Worm (Caenorhabditis elegans) whole organism, L4 larva: Measurements from ENCODE around the gene C06H5.12.
A peak's percentile ranks its signal among the peaks of the same experiment; 100 is the strongest.

Experiments
- F37D6.2 ChIP-seq: sonication (generic microtip); optimal IDR thresholded peaks from 2 replicates; lab custom pipeline; 2016; ENCODE audit warnings: mild to moderate bottlenecking, missing genetic modification characterization, missing compliant biosample characterization
- F44E2.7 ChIP-seq: fragments of 200-800 bp; sonication (Bioruptor generic); IDR thresholded peaks from 2 replicates; pipeline ENCODE4 v2.1.2; 2022; ENCODE audit warnings: missing genetic modification characterization, missing compliant biosample characterization
- T26A8.4 ChIP-seq: fragments of 200-800 bp; sonication (Bioruptor generic); IDR thresholded peaks from 2 replicates; pipeline ENCODE4 v1.3.6; 2022; ENCODE audit warnings: missing genetic modification characterization, missing compliant biosample characterization
- Y105C5A.15 ChIP-seq: fragments of 200-800 bp; sonication (Bioruptor generic); IDR thresholded peaks from 2 replicates; pipeline ENCODE4 v1.3.6; 2022; ENCODE audit warnings: missing genetic modification characterization, missing compliant biosample characterization
- Y75B8A.6 ChIP-seq: fragments of 200-800 bp; sonication (Bioruptor generic); IDR thresholded peaks from 2 replicates; pipeline ENCODE4 v1.3.6; 2022; ENCODE audit warnings: missing genetic modification reagents, missing genetic modification characterization, missing compliant biosample characterization
- ZK337.2 ChIP-seq: fragments of 200-800 bp; sonication (Bioruptor generic); IDR thresholded peaks from 2 replicates; pipeline ENCODE4 v1.3.6; 2022; ENCODE audit warnings: missing genetic modification reagents, missing genetic modification characterization, missing compliant biosample characterization
- aha-1 ChIP-seq: fragments of 150-350 bp; peaks from one replicate; lab custom pipeline; 2014; ENCODE audit warnings: missing biosample characterization, missing genetic modification characterization
- aly-2 ChIP-seq: sonication (generic microtip); optimal IDR thresholded peaks from 2 replicates; lab custom pipeline; 2018; ENCODE audit warnings: missing biosample characterization, missing genetic modification characterization
- arid-1 ChIP-seq: fragments of 200-800 bp; sonication (Bioruptor generic); conservative IDR thresholded peaks from 2 replicates; pipeline ENCODE4 v1.3.6; 2022; ENCODE audit warnings: missing genetic modification reagents, missing genetic modification characterization, missing compliant biosample characterization
- ceh-20 ChIP-seq: fragments of 200-800 bp; sonication (Bioruptor generic); IDR thresholded peaks from 2 replicates; pipeline ENCODE4 v1.3.6; 2022; ENCODE audit warnings: missing genetic modification reagents, missing genetic modification characterization, missing compliant biosample characterization
- ceh-44 ChIP-seq: fragments of 200-800 bp; sonication (Bioruptor generic); IDR thresholded peaks from 2 replicates; pipeline ENCODE4 v1.3.6; 2022; ENCODE audit warnings: missing genetic modification reagents, missing genetic modification characterization, missing compliant biosample characterization
- ceh-62 ChIP-seq: sonication (generic microtip); optimal IDR thresholded peaks from 2 replicates; lab custom pipeline; 2017; ENCODE audit warnings: missing biosample characterization, missing genetic modification characterization
- ces-1 ChIP-seq: fragments of 150-350 bp; sonication (generic microtip); optimal IDR thresholded peaks from 4 replicates; lab custom pipeline; 2014; ENCODE audit warnings: missing biosample characterization, missing genetic modification reagents, missing genetic modification characterization
- cey-2 ChIP-seq: sonication (generic microtip); optimal IDR thresholded peaks from 3 replicates; lab custom pipeline; 2017; ENCODE audit warnings: missing genetic modification characterization, mild to moderate bottlenecking, missing compliant biosample characterization, antibody characterized with exemption, borderline replicate concordance; ENCODE audit not compliant: insufficient read depth
- ctbp-1 ChIP-seq: fragments of 200-800 bp; sonication (Bioruptor generic); IDR thresholded peaks from 2 replicates; pipeline ENCODE4 v1.3.6; 2022; ENCODE audit warnings: missing genetic modification reagents, missing genetic modification characterization, missing compliant biosample characterization
- dmd-6 ChIP-seq: fragments of 200-800 bp; sonication (Bioruptor generic); IDR thresholded peaks from 2 replicates; pipeline ENCODE4 v1.3.6; 2022; ENCODE audit warnings: missing genetic modification reagents, missing genetic modification characterization, missing compliant biosample characterization
- dmd-9 ChIP-seq: fragments of 200-800 bp; sonication (Bioruptor generic); IDR thresholded peaks from 2 replicates; pipeline ENCODE4 v1.3.6; 2022; ENCODE audit warnings: missing genetic modification reagents, missing genetic modification characterization, missing compliant biosample characterization
- dpl-1 ChIP-seq: fragments of 150-350 bp; optimal IDR thresholded peaks from 2 replicates; lab custom pipeline; 2014; ENCODE audit warnings: missing biosample characterization, missing genetic modification reagents, missing genetic modification characterization
- dve-1 ChIP-seq: sonication (generic microtip); optimal IDR thresholded peaks from 2 replicates; lab custom pipeline; 2017; ENCODE audit warnings: antibody characterized with exemption, mild to moderate bottlenecking, missing genetic modification characterization, missing compliant biosample characterization; ENCODE audit not compliant: insufficient read depth
- fkh-10 ChIP-seq: fragments of 150-350 bp; optimal IDR thresholded peaks from 2 replicates; lab custom pipeline; 2014; ENCODE audit warnings: missing biosample characterization, missing genetic modification reagents, missing genetic modification characterization
- fos-1 ChIP-seq: fragments of 150-350 bp; optimal IDR thresholded peaks from 2 replicates; lab custom pipeline; 2014; ENCODE audit warnings: missing biosample characterization, missing genetic modification characterization
- hlh-11 ChIP-seq: fragments of 200-800 bp; sonication (Bioruptor generic); optimal IDR thresholded peaks from 2 replicates; lab custom pipeline; 2018; ENCODE audit warnings: mild to moderate bottlenecking, missing genetic modification characterization, missing compliant biosample characterization
- jun-1 ChIP-seq: fragments of 150-350 bp; optimal IDR thresholded peaks from 2 replicates; lab custom pipeline; 2014; ENCODE audit warnings: missing biosample characterization, missing genetic modification reagents, missing genetic modification characterization
- lin-1 ChIP-seq: fragments of 200-800 bp; sonication (Bioruptor generic); IDR thresholded peaks from 2 replicates; pipeline ENCODE4 v1.3.6; 2022; ENCODE audit warnings: missing genetic modification reagents, missing genetic modification characterization, missing compliant biosample characterization
- lin-13 ChIP-seq: fragments of 150-350 bp; optimal IDR thresholded peaks from 2 replicates; lab custom pipeline; 2014; ENCODE audit warnings: missing biosample characterization, missing genetic modification reagents, missing genetic modification characterization
- lin-15B ChIP-seq: fragments of 150-350 bp; sonication (generic microtip); optimal IDR thresholded peaks from 3 replicates; lab custom pipeline; 2014; ENCODE audit warnings: missing biosample characterization, missing genetic modification characterization
- lin-29 ChIP-seq: fragments of 200-800 bp; sonication (Bioruptor generic); IDR thresholded peaks from 2 replicates; pipeline ENCODE4 v1.3.6; 2022; ENCODE audit warnings: missing genetic modification reagents, missing genetic modification characterization, missing compliant biosample characterization
- lsy-2 ChIP-seq, 2 experiments: fragments of 150-350 bp in 1 of 2; sonication (generic microtip) in 1 of 2; optimal IDR thresholded peaks; 2 replicates each; lab custom pipeline; 2014 to 2017; ENCODE audit warnings: missing biosample characterization in 2 of 2, missing genetic modification characterization in 2 of 2
- mdt-29 ChIP-seq: fragments of 200-800 bp; sonication (Bioruptor generic); IDR thresholded peaks from 2 replicates; pipeline ENCODE4 v1.3.6; 2022; ENCODE audit warnings: missing genetic modification reagents, missing genetic modification characterization, missing compliant biosample characterization
- mes-2 ChIP-seq: sonication (generic microtip); optimal IDR thresholded peaks from 2 replicates; lab custom pipeline; 2016; ENCODE audit warnings: missing genotype, mild to moderate bottlenecking, missing genetic modification characterization, missing compliant biosample characterization; ENCODE audit not compliant: poor library complexity, severe bottlenecking
- nhr-10 ChIP-seq: fragments of 150-350 bp; optimal IDR thresholded peaks from 2 replicates; lab custom pipeline; 2014; ENCODE audit warnings: missing biosample characterization, missing genetic modification characterization
- nhr-111 ChIP-seq: fragments of 200-800 bp; sonication (Bioruptor generic); optimal IDR thresholded peaks from 2 replicates; lab custom pipeline; 2018; ENCODE audit warnings: mild to moderate bottlenecking, missing genetic modification characterization, missing compliant biosample characterization
- nhr-25 ChIP-seq: sonication (generic microtip); optimal IDR thresholded peaks from 2 replicates; lab custom pipeline; 2017; ENCODE audit warnings: missing genetic modification characterization, mild to moderate bottlenecking, missing compliant biosample characterization, antibody characterized with exemption, moderate library complexity, borderline replicate concordance; ENCODE audit not compliant: insufficient read depth
- nhr-28 ChIP-seq: fragments of 150-350 bp; optimal IDR thresholded peaks from 2 replicates; lab custom pipeline; 2014; ENCODE audit warnings: missing biosample characterization, missing genetic modification characterization
- nhr-41 ChIP-seq: fragments of 200-800 bp; sonication (Bioruptor generic); IDR thresholded peaks from 2 replicates; pipeline ENCODE4 v1.3.6; 2022; ENCODE audit warnings: missing genetic modification reagents, missing genetic modification characterization, missing compliant biosample characterization
- nhr-42 ChIP-seq: fragments of 200-800 bp; sonication (Bioruptor generic); IDR thresholded peaks from 2 replicates; pipeline ENCODE4 v1.3.6; 2022; ENCODE audit warnings: missing genetic modification characterization, missing compliant biosample characterization
- nhr-48 ChIP-seq: sonication (generic microtip); optimal IDR thresholded peaks from 2 replicates; lab custom pipeline; 2016; ENCODE audit warnings: mild to moderate bottlenecking, missing genetic modification characterization, missing compliant biosample characterization
- nhr-6 ChIP-seq: fragments of 150-350 bp; optimal IDR thresholded peaks from 2 replicates; lab custom pipeline; 2014; ENCODE audit warnings: missing biosample characterization, missing genetic modification characterization
- nhr-76 ChIP-seq: fragments of 150-350 bp; optimal IDR thresholded peaks from 2 replicates; lab custom pipeline; 2014; ENCODE audit warnings: missing biosample characterization, missing genetic modification characterization
- nhr-77 ChIP-seq: fragments of 150-350 bp; optimal IDR thresholded peaks from 2 replicates; lab custom pipeline; 2014; ENCODE audit warnings: missing biosample characterization, missing genetic modification characterization
- pha-4 ChIP-seq, 2 experiments: fragments of 150-350 bp in 1 of 2; fragments of 200-800 bp in 1 of 2; sonication (Bioruptor generic) in 1 of 2; IDR thresholded peaks in 1 of 2; optimal IDR thresholded peaks in 1 of 2; 2 replicates each; pipeline versions ENCODE4 v1.3.6 to Lab custom; 2014 to 2022; ENCODE audit warnings: missing genetic modification characterization in 2 of 2, missing genetic modification reagents in 2 of 2, missing biosample characterization in 1 of 2, missing compliant biosample characterization in 1 of 2
- php-3 ChIP-seq: fragments of 200-800 bp; sonication (Bioruptor generic); IDR thresholded peaks from 2 replicates; pipeline ENCODE4 v1.3.6; 2022; ENCODE audit warnings: missing genetic modification reagents, missing genetic modification characterization, missing compliant biosample characterization
- pqm-1 ChIP-seq: sonication (generic microtip); optimal IDR thresholded peaks from 2 replicates; lab custom pipeline; 2017; ENCODE audit warnings: missing biosample characterization, missing genetic modification characterization
- rbr-2 ChIP-seq: sonication (generic microtip); optimal IDR thresholded peaks from 2 replicates; lab custom pipeline; 2016; ENCODE audit warnings: missing genotype, missing genetic modification characterization, missing compliant biosample characterization
- set-16 ChIP-seq: fragments of 200-800 bp; sonication (Bioruptor generic); IDR thresholded peaks from 2 replicates; pipeline ENCODE4 v1.3.6; 2022; ENCODE audit warnings: missing genetic modification reagents, missing genetic modification characterization, missing compliant biosample characterization
- spr-3 ChIP-seq: fragments of 200-800 bp; sonication (Bioruptor generic); optimal IDR thresholded peaks from 2 replicates; lab custom pipeline; 2018; ENCODE audit warnings: mild to moderate bottlenecking, missing genetic modification characterization, missing compliant biosample characterization
- unc-62 ChIP-seq, 3 experiments: fragments of 150-350 bp in 1 of 3; sonication (generic microtip); optimal IDR thresholded peaks in 2 of 3; peaks in 1 of 3; 1 replicate in 1 of 3; 2 replicates in 2 of 3; lab custom pipeline; 2014 to 2017; ENCODE audit warnings: missing biosample characterization in 3 of 3, missing genetic modification characterization in 3 of 3, missing genetic modification reagents in 3 of 3, missing genotype in 1 of 3
- vab-7 ChIP-seq: fragments of 200-800 bp; sonication (Bioruptor generic); IDR thresholded peaks from 2 replicates; pipeline ENCODE4 v1.3.6; 2022; ENCODE audit warnings: missing genetic modification reagents, missing genetic modification characterization, missing compliant biosample characterization
- zag-1 ChIP-seq: fragments of 150-350 bp; optimal IDR thresholded peaks from 2 replicates; lab custom pipeline; 2014; ENCODE audit warnings: missing biosample characterization, missing genetic modification characterization
- zip-2 ChIP-seq: fragments of 150-350 bp; optimal IDR thresholded peaks from 2 replicates; lab custom pipeline; 2014; ENCODE audit warnings: missing biosample characterization, missing genetic modification characterization

The C06H5.12 gene

ce11 chrV:17857901-17858300 lies 36.7 kb upstream of the C06H5.12 start (continued):
- TF ChIP-seq mes-2: peak; percentile 75
- peak; percentile 22 for TF ChIP-seq nhr-6 (tag; lab: Kevin White, UChicago)
- TF ChIP-seq Y105C5A.15 (GFP tag; lab: Robert Waterston, UW): no peak
- no peak for TF ChIP-seq F44E2.7 (GFP tag; lab: Robert Waterston, UW)
- TF ChIP-seq hlh-11: peak; percentile 92
- TF ChIP-seq vab-7 (GFP tag; lab: Robert Waterston, UW): no peak
- peak; percentile 39 for TF ChIP-seq nhr-25 (tag; lab: Kevin White, UChicago)
- TF ChIP-seq nhr-28 (tag; lab: Kevin White, UChicago): peak; percentile 79
- TF ChIP-seq nhr-77 (tag; lab: Kevin White, UChicago): peak; percentile 42
- TF ChIP-seq nhr-48 (tag; lab: Kevin White, UChicago): peak; percentile 77
- TF ChIP-seq aly-2 (tag; lab: Kevin White, UChicago): no peak
- TF ChIP-seq aha-1 (tag; lab: Kevin White, UChicago): no peak
- peak; percentile 80 for TF ChIP-seq fkh-10 (GFP tag; lab: Kevin White, UChicago)
- peak; percentile 81 to 85 for TF ChIP-seq lsy-2 (tag; optimal IDR thresholded peaks at IDR 0.05; lab: Kevin White, UChicago)
- no peak for TF ChIP-seq lin-15B (tag; lab: Kevin White, UChicago)
- TF ChIP-seq mdt-29 (GFP tag; lab: Robert Waterston, UW): peak; percentile 70; the same call in 1 of the 2 replicates
- peak; percentile 84 for TF ChIP-seq lin-1
- peak; percentile 87 for TF ChIP-seq rbr-2 (tag; lab: Kevin White, UChicago)
- TF ChIP-seq unc-62 (GFP tag; optimal IDR thresholded peaks at IDR 0.05 in 1 of 2; lab: Kevin White, UChicago): peak in 1 of 2 experiments; percentile 99
- no peak for TF ChIP-seq unc-62 (tag; optimal IDR thresholded peaks at IDR 0.05; lab: Kevin White, UChicago)
- TF ChIP-seq nhr-76 (tag; lab: Kevin White, UChicago): no peak
- peak; percentile 45 for TF ChIP-seq pha-4 (GFP tag; IDR thresholded peaks at IDR 0.05; lab: Robert Waterston, UW)
- no peak for TF ChIP-seq pha-4 (tag; optimal IDR thresholded peaks at IDR 0.05; lab: Kevin White, UChicago)
- TF ChIP-seq Y75B8A.6 (GFP tag; lab: Robert Waterston, UW): no peak
- peak; percentile 82 for TF ChIP-seq ctbp-1
- peak; percentile 73 for TF ChIP-seq dmd-6 (GFP tag; lab: Robert Waterston, UW)
- TF ChIP-seq pqm-1: peak; percentile 15
- TF ChIP-seq lin-29 (GFP tag; lab: Robert Waterston, UW): no peak
- no peak for TF ChIP-seq nhr-41 (GFP tag; lab: Robert Waterston, UW)
- TF ChIP-seq lin-13 (GFP tag; lab: Kevin White, UChicago): peak; percentile 53
- TF ChIP-seq ces-1 (GFP tag; lab: Kevin White, UChicago): peak; percentile 56
- 0 out of 2 replicates have a peak, but pooled peaks have one; percentile 40 for TF ChIP-seq nhr-42
- no peak for TF ChIP-seq php-3 (GFP tag; lab: Robert Waterston, UW)
- no peak for TF ChIP-seq nhr-111 (GFP tag; lab: Kevin White, UChicago)
- peak; percentile 50 for TF ChIP-seq arid-1 (GFP tag; lab: Robert Waterston, UW)
- TF ChIP-seq dve-1: peak; percentile 89
- no peak for TF ChIP-seq cey-2 (tag; lab: Kevin White, UChicago)
- peak; percentile 84 for TF ChIP-seq T26A8.4 (GFP tag; lab: Robert Waterston, UW)
- TF ChIP-seq spr-3 (GFP tag; lab: Kevin White, UChicago): no peak
- 0 out of 2 replicates have a peak, but pooled peaks have one; percentile 49 for TF ChIP-seq ceh-44 (GFP tag; lab: Robert Waterston, UW)
- peak; percentile 10 for TF ChIP-seq zag-1 (tag; lab: Kevin White, UChicago)
- TF ChIP-seq ZK337.2 (GFP tag; lab: Robert Waterston, UW): no peak
- TF ChIP-seq jun-1 (tag; lab: Kevin White, UChicago): peak; percentile 42
- TF ChIP-seq F37D6.2 (tag; lab: Kevin White, UChicago): peak; percentile 52
- no peak for TF ChIP-seq zip-2 (tag; lab: Kevin White, UChicago)
- TF ChIP-seq fos-1 (tag; lab: Kevin White, UChicago): no peak
- no peak for TF ChIP-seq ceh-62 (tag; lab: Kevin White, UChicago)
- peak; percentile 66 for TF ChIP-seq dpl-1 (GFP tag; lab: Kevin White, UChicago)
- TF ChIP-seq ceh-20: peak; percentile 65
- peak; percentile 77 for TF ChIP-seq set-16 (GFP tag; lab: Robert Waterston, UW)
- peak; percentile 42 for TF ChIP-seq nhr-10 (tag; lab: Kevin White, UChicago)
- TF ChIP-seq dmd-9 (GFP tag; lab: Robert Waterston, UW): 0 out of 2 replicates have a peak, but pooled peaks have one; percentile 47
